Fruit fly (Drosophila melanogaster) whole organism, embryonic: ENCODE results near the gene CtBP.

Source experiments
- Atf3 ChIP-seq: fragments of 200-800 bp; sonication (Bioruptor generic); optimal IDR thresholded peaks from 3 replicates; lab custom pipeline; 2016; ENCODE audit warnings: missing biosample characterization, missing genetic modification characterization
- Atf6 ChIP-seq: fragments of 200-800 bp; sonication (Bioruptor generic); IDR thresholded peaks from 2 replicates; pipeline ENCODE4 v1.3.6; 2022; ENCODE audit warnings: missing biosample characterization, missing genetic modification characterization
- CG1024 ChIP-seq: fragments of 200-800 bp; sonication (Bioruptor generic); IDR thresholded peaks from 2 replicates; pipeline ENCODE4 v1.3.6; 2022; ENCODE audit warnings: missing biosample characterization, missing genetic modification characterization
- CG10321 ChIP-seq: fragments of 200-800 bp; sonication (Bioruptor generic); IDR thresholded peaks from 2 replicates; pipeline ENCODE4 v1.3.6; 2022; ENCODE audit warnings: missing biosample characterization, missing genetic modification characterization
- CG10565 ChIP-seq: fragments of 200-800 bp; sonication (Bioruptor generic); optimal IDR thresholded peaks from 3 replicates; lab custom pipeline; 2016; ENCODE audit warnings: missing biosample characterization, mild to moderate bottlenecking, missing genetic modification characterization
- CG11093 ChIP-seq: fragments of 200-800 bp; sonication (Bioruptor generic); IDR thresholded peaks from 3 replicates; pipeline ENCODE4 v1.3.6; 2022; ENCODE audit warnings: missing biosample characterization, missing genetic modification characterization
- CG11723 ChIP-seq: fragments of 200-800 bp; sonication (Bioruptor generic); optimal IDR thresholded peaks from 2 replicates; lab custom pipeline; 2017; ENCODE audit warnings: missing biosample characterization, mild to moderate bottlenecking, missing genetic modification characterization
- CG13287 ChIP-seq: fragments of 200-800 bp; sonication (Bioruptor generic); IDR thresholded peaks from 2 replicates; pipeline ENCODE4 v1.3.6; 2022; ENCODE audit warnings: missing biosample characterization, missing genetic modification characterization; ENCODE audit not compliant: partially characterized antibody
- CG13296 ChIP-seq: fragments of 200-800 bp; sonication (Bioruptor generic); optimal IDR thresholded peaks from 3 replicates; lab custom pipeline; 2018; ENCODE audit warnings: missing biosample characterization, mild to moderate bottlenecking, missing genetic modification characterization
- CG13624 ChIP-seq: fragments of 200-800 bp; sonication (Bioruptor generic); optimal IDR thresholded peaks from 2 replicates; lab custom pipeline; 2016; ENCODE audit warnings: missing biosample characterization, missing genetic modification characterization
- CG14667 ChIP-seq: fragments of 200-800 bp; sonication (Bioruptor generic); IDR thresholded peaks from 2 replicates; pipeline ENCODE4 v1.3.6; 2022; ENCODE audit warnings: missing biosample characterization, missing genetic modification characterization
- CG14860 ChIP-seq: fragments of 200-800 bp; sonication (Bioruptor generic); IDR thresholded peaks from 3 replicates; pipeline ENCODE4 v1.3.6; 2022; ENCODE audit warnings: missing biosample characterization, missing genetic modification characterization; ENCODE audit not compliant: partially characterized antibody
- CG14965 ChIP-seq: fragments of 200-800 bp; sonication (Bioruptor generic); optimal IDR thresholded peaks from 2 replicates; lab custom pipeline; 2016; ENCODE audit warnings: missing biosample characterization, missing genetic modification characterization, borderline replicate concordance
- CG16779 ChIP-seq: fragments of 200-800 bp; sonication (Bioruptor generic); IDR thresholded peaks from 2 replicates; pipeline ENCODE4 v1.3.6; 2022; ENCODE audit warnings: missing biosample characterization, missing genetic modification characterization
- CG17186 ChIP-seq: fragments of 200-800 bp; sonication (Bioruptor generic); optimal IDR thresholded peaks from 3 replicates; lab custom pipeline; 2017; ENCODE audit warnings: missing biosample characterization, missing genetic modification reagents, missing genetic modification characterization
- CG17912 ChIP-seq: fragments of 200-800 bp; sonication (Bioruptor generic); optimal IDR thresholded peaks from 2 replicates; lab custom pipeline; 2018; ENCODE audit warnings: missing biosample characterization, mild to moderate bottlenecking, missing genetic modification characterization
- CG2202 ChIP-seq: fragments of 200-800 bp; sonication (Bioruptor generic); optimal IDR thresholded peaks from 2 replicates; lab custom pipeline; 2018; ENCODE audit warnings: missing biosample characterization, mild to moderate bottlenecking, missing genetic modification characterization
- CG42726 ChIP-seq: fragments of 200-800 bp; sonication (Bioruptor generic); IDR thresholded peaks from 2 replicates; pipeline ENCODE4 v1.3.6; 2022; ENCODE audit warnings: missing biosample characterization, missing genetic modification characterization; ENCODE audit not compliant: partially characterized antibody
- CG4360 ChIP-seq: fragments of 200-800 bp; sonication (Bioruptor generic); IDR thresholded peaks from 2 replicates; pipeline ENCODE4 v1.3.6; 2022; ENCODE audit warnings: missing biosample characterization, missing genetic modification characterization
- CG4730 ChIP-seq: fragments of 200-800 bp; sonication (Bioruptor generic); IDR thresholded peaks from 2 replicates; pipeline ENCODE4 v1.3.6; 2022; ENCODE audit warnings: missing biosample characterization, missing genetic modification characterization
- CG6254 ChIP-seq: fragments of 200-800 bp; sonication (Bioruptor generic); optimal IDR thresholded peaks from 3 replicates; lab custom pipeline; 2017; ENCODE audit warnings: mild to moderate bottlenecking, missing biosample characterization, missing genetic modification reagents, missing genetic modification characterization
- CHES-1-like ChIP-seq: fragments of 200-800 bp; sonication (Bioruptor generic); optimal IDR thresholded peaks from 2 replicates; lab custom pipeline; 2016; ENCODE audit warnings: missing biosample characterization, missing genetic modification characterization
- Camta ChIP-seq: fragments of 200-800 bp; sonication (Bioruptor generic); optimal IDR thresholded peaks from 2 replicates; lab custom pipeline; 2016; ENCODE audit warnings: missing biosample characterization, missing genetic modification characterization
- Chrac-16 ChIP-seq: fragments of 200-800 bp; sonication (Bioruptor generic); optimal IDR thresholded peaks from 3 replicates; lab custom pipeline; 2016; ENCODE audit warnings: missing biosample characterization, missing genetic modification characterization
- Dp ChIP-seq: fragments of 200-800 bp; sonication (Bioruptor generic); optimal IDR thresholded peaks from 2 replicates; lab custom pipeline; 2018; ENCODE audit warnings: missing biosample characterization, mild to moderate bottlenecking, missing genetic modification characterization, moderate library complexity
- Dref ChIP-seq: fragments of 200-800 bp; sonication (Bioruptor generic); IDR thresholded peaks from 2 replicates; pipeline ENCODE4 v1.3.6; 2022; ENCODE audit warnings: missing biosample characterization, missing genetic modification characterization
- Drgx ChIP-seq: fragments of 200-800 bp; sonication (Bioruptor generic); IDR thresholded peaks from 2 replicates; pipeline ENCODE4 v1.3.6; 2022; ENCODE audit warnings: missing biosample characterization, missing genetic modification characterization
- Eip74EF ChIP-seq, 2 experiments: fragments of 200-800 bp in 1 of 2; fragments of >200 bp in 1 of 2; sonication (Bioruptor generic) in 1 of 2; optimal IDR thresholded peaks; 2 replicates each; lab custom pipeline; 2017 to 2019; ENCODE audit warnings: missing biosample characterization in 2 of 2, missing genetic modification characterization in 2 of 2, mild to moderate bottlenecking in 1 of 2, moderate library complexity in 1 of 2
- Gsc ChIP-seq: fragments of 200-800 bp; sonication (Bioruptor generic); IDR thresholded peaks from 2 replicates; pipeline ENCODE4 v1.3.6; 2022; ENCODE audit warnings: missing biosample characterization, missing genetic modification characterization
- H15 ChIP-seq: fragments of 200-800 bp; sonication (Bioruptor generic); IDR thresholded peaks from 3 replicates; pipeline ENCODE4 v1.3.6; 2022; ENCODE audit warnings: missing biosample characterization, missing genetic modification characterization
- H2.0 ChIP-seq: fragments of 200-800 bp; sonication (Bioruptor generic); IDR thresholded peaks from 2 replicates; pipeline ENCODE4 v1.3.6; 2022; ENCODE audit warnings: missing biosample characterization, missing genetic modification characterization
- Mrtf ChIP-seq: fragments of 200-800 bp; sonication (Bioruptor generic); IDR thresholded peaks from 3 replicates; pipeline ENCODE4 v1.3.6; 2022; ENCODE audit warnings: missing biosample characterization, missing genetic modification characterization
- Myb ChIP-seq: fragments of 200-800 bp; sonication (Bioruptor generic); optimal IDR thresholded peaks from 2 replicates; lab custom pipeline; 2016; ENCODE audit warnings: missing biosample characterization, missing genetic modification characterization
- NC2β ChIP-seq: fragments of 200-800 bp; sonication (Bioruptor generic); optimal IDR thresholded peaks from 2 replicates; lab custom pipeline; 2016; ENCODE audit warnings: missing biosample characterization, missing genetic modification characterization
- Neu2 ChIP-seq: fragments of 200-800 bp; sonication (Bioruptor generic); optimal IDR thresholded peaks from 3 replicates; lab custom pipeline; 2016; ENCODE audit warnings: missing biosample characterization, missing genetic modification characterization, borderline replicate concordance
- Ssrp ChIP-seq: fragments of 200-800 bp; sonication (Bioruptor generic); optimal IDR thresholded peaks from 2 replicates; lab custom pipeline; 2018; ENCODE audit warnings: missing biosample characterization, mild to moderate bottlenecking, missing genetic modification characterization, moderate library complexity
- ac ChIP-seq: fragments of 200-800 bp; sonication (Bioruptor generic); optimal IDR thresholded peaks from 3 replicates; lab custom pipeline; 2017; ENCODE audit warnings: missing biosample characterization, mild to moderate bottlenecking, missing genetic modification characterization
- caup ChIP-seq: fragments of 200-800 bp; sonication (Bioruptor generic); optimal IDR thresholded peaks from 3 replicates; lab custom pipeline; 2017; ENCODE audit warnings: missing biosample characterization, mild to moderate bottlenecking, missing genetic modification characterization, moderate library complexity; ENCODE audit not compliant: severe bottlenecking
- ci ChIP-seq: fragments of 200-800 bp; sonication (Bioruptor generic); IDR thresholded peaks from 3 replicates; pipeline ENCODE4 v1.3.6; 2022; ENCODE audit warnings: missing biosample characterization, missing genetic modification characterization
- dmrt99B ChIP-seq: fragments of 200-800 bp; sonication (Bioruptor generic); optimal IDR thresholded peaks from 2 replicates; lab custom pipeline; 2018; ENCODE audit warnings: missing biosample characterization, mild to moderate bottlenecking, missing genetic modification characterization, moderate library complexity
- gcm ChIP-seq: fragments of 200-800 bp; sonication (Bioruptor generic); optimal IDR thresholded peaks from 2 replicates; lab custom pipeline; 2019; ENCODE audit warnings: missing biosample characterization, mild to moderate bottlenecking, missing genetic modification characterization, moderate library complexity
- gfzf ChIP-seq: fragments of 200-800 bp; sonication (Bioruptor generic); optimal IDR thresholded peaks from 2 replicates; lab custom pipeline; 2016; ENCODE audit warnings: missing biosample characterization, mild to moderate bottlenecking, missing genetic modification characterization, moderate library complexity
- lilli ChIP-seq: fragments of 200-800 bp; sonication (Bioruptor generic); optimal IDR thresholded peaks from 3 replicates; lab custom pipeline; 2016; ENCODE audit warnings: missing biosample characterization, missing genetic modification characterization
- psq ChIP-seq: fragments of 200-800 bp; sonication (Bioruptor generic); optimal IDR thresholded peaks from 2 replicates; lab custom pipeline; 2017; ENCODE audit warnings: missing biosample characterization, missing genetic modification characterization
- pzg ChIP-seq: fragments of 200-800 bp; sonication (Bioruptor generic); optimal IDR thresholded peaks from 3 replicates; lab custom pipeline; 2018; ENCODE audit warnings: missing biosample characterization, mild to moderate bottlenecking, missing genetic modification characterization, moderate library complexity
- sens ChIP-seq: fragments of 200-800 bp; sonication (Bioruptor generic); peaks from one replicate; lab custom pipeline; 2016; ENCODE audit warnings: missing biosample characterization, missing genetic modification characterization
- sima ChIP-seq: fragments of 200-800 bp; sonication (Bioruptor generic); optimal IDR thresholded peaks from 2 replicates; lab custom pipeline; 2016; ENCODE audit warnings: missing biosample characterization, missing genetic modification characterization
- slbo ChIP-seq: fragments of 200-800 bp; sonication (Bioruptor generic); IDR thresholded peaks from 2 replicates; pipeline ENCODE4 v1.3.6; 2022; ENCODE audit warnings: missing biosample characterization, missing genetic modification characterization
- unpg ChIP-seq: fragments of 200-800 bp; sonication (Bioruptor generic); optimal IDR thresholded peaks from 3 replicates; lab custom pipeline; 2018; ENCODE audit warnings: missing biosample characterization, mild to moderate bottlenecking, missing genetic modification characterization, moderate library complexity
- vfl ChIP-seq: fragments of 200-800 bp; sonication (Bioruptor generic); optimal IDR thresholded peaks from 2 replicates; lab custom pipeline; 2016; ENCODE audit warnings: missing biosample characterization, missing genetic modification characterization
- wor ChIP-seq: fragments of 200-800 bp; sonication (Bioruptor generic); IDR thresholded peaks from 2 replicates; pipeline ENCODE4 v1.3.6; 2022; ENCODE audit warnings: missing biosample characterization, missing genetic modification characterization

The CtBP gene

DNA sequence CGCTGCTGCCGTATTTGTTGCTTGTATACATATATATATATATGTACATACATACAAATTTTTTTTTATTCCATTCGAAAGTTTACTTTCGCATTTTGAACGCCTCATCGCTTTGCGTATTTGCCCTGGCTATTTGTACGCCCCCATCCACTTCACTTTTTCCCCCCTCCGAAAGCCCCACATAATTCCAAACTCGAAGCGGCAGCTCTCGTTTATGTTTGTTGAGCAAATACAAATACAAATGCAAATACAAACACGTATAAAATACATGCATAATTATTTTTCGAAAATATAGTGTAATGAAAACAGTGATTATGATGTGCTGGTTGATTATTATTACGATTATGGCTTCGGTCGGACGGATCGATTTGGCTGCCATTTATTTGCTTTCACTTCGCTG is 56.6 kb downstream of the CtBP start (continued):
- peak; percentile 66 for TF ChIP-seq psq
- peak; percentile 81 for TF ChIP-seq CG1024 (GFP tag; lab: Robert Waterston, UW)
- TF ChIP-seq CG13287: no peak
- TF ChIP-seq CG4360 (GFP tag; lab: Robert Waterston, UW): peak; percentile 49; the same call in 1 of the 2 replicates
- peak; percentile 49 for TF ChIP-seq sima (GFP tag; lab: Kevin White, UChicago)
- peak; percentile 92 for TF ChIP-seq ci (GFP tag; lab: Robert Waterston, UW)
- peak; percentile 71 for TF ChIP-seq CG14965 (GFP tag; lab: Kevin White, UChicago)
- TF ChIP-seq gfzf (GFP tag; lab: Kevin White, UChicago): no peak
- TF ChIP-seq CG2202: peak; percentile 93
- TF ChIP-seq CG14860 (GFP tag; lab: Robert Waterston, UW): no peak
- no peak for TF ChIP-seq CG4730
- no peak for TF ChIP-seq CG14667 (GFP tag; lab: Robert Waterston, UW)
- TF ChIP-seq lilli (GFP tag; lab: Kevin White, UChicago): peak; percentile 35
- TF ChIP-seq CG16779: no peak
- TF ChIP-seq Chrac-16 (GFP tag; lab: Kevin White, UChicago): peak; percentile 56
- TF ChIP-seq CG6254: peak; percentile 85
- TF ChIP-seq sens (GFP tag; lab: Kevin White, UChicago): peak; percentile 98
- TF ChIP-seq CG13296 (GFP tag; lab: Kevin White, UChicago): peak; percentile 82
- TF ChIP-seq CG17912 (GFP tag; lab: Kevin White, UChicago): peak; percentile 89
- TF ChIP-seq CG11723 (GFP tag; lab: Kevin White, UChicago): peak; percentile 91
- peak; percentile 56; the same call in 1 of the 3 replicates for TF ChIP-seq H15
- peak; percentile 26 for TF ChIP-seq Myb (GFP tag; lab: Kevin White, UChicago)
- TF ChIP-seq dmrt99B (tag; lab: Kevin White, UChicago): peak; percentile 89
- TF ChIP-seq caup: peak; percentile 93
- peak; percentile 95 for TF ChIP-seq gcm (GFP tag; lab: Kevin White, UChicago)
- peak; percentile 87 for TF ChIP-seq CG17186 (GFP tag; lab: Kevin White, UChicago)
- TF ChIP-seq CG13624 (GFP tag; lab: Kevin White, UChicago): peak; percentile 44
- TF ChIP-seq Camta (GFP tag; lab: Kevin White, UChicago): peak; percentile 84
- TF ChIP-seq wor (GFP tag; lab: Robert Waterston, UW): no peak
- TF ChIP-seq CG10565: no peak
- TF ChIP-seq CHES-1-like (GFP tag; lab: Kevin White, UChicago): peak; percentile 60
- peak in 1 of 2 experiments; percentile 90 for TF ChIP-seq Eip74EF (GFP tag; optimal IDR thresholded peaks at IDR 0.05; lab: Kevin White, UChicago)
- no peak for TF ChIP-seq Gsc
- TF ChIP-seq Neu2 (GFP tag; lab: Kevin White, UChicago): no peak
- TF ChIP-seq unpg (GFP tag; lab: Kevin White, UChicago): peak; percentile 93
- no peak for TF ChIP-seq CG42726 (GFP tag; lab: Robert Waterston, UW)
- peak; percentile 44 for TF ChIP-seq Atf3
- no peak for TF ChIP-seq Dp (GFP tag; lab: Kevin White, UChicago)
- TF ChIP-seq Drgx (GFP tag; lab: Robert Waterston, UW): no peak
- no peak for TF ChIP-seq Dref (GFP tag; lab: Robert Waterston, UW)
- no peak for TF ChIP-seq pzg (GFP tag; lab: Kevin White, UChicago)
- no peak for TF ChIP-seq vfl (GFP tag; lab: Kevin White, UChicago)
- TF ChIP-seq H2.0: peak; percentile 53
- TF ChIP-seq CG10321 (GFP tag; lab: Robert Waterston, UW): 0 out of 2 replicates have a peak, but pooled peaks have one; percentile 28
- peak; percentile 36; the same call in 1 of the 2 replicates for TF ChIP-seq slbo (GFP tag; lab: Robert Waterston, UW)
- TF ChIP-seq CG11093 (GFP tag; lab: Robert Waterston, UW): peak; percentile 13; the same call in 1 of the 3 replicates
- TF ChIP-seq Atf6 (GFP tag; lab: Robert Waterston, UW): peak; percentile 58; the same call in 1 of the 2 replicates
- TF ChIP-seq ac: peak; percentile 87
- no peak for TF ChIP-seq Ssrp
- peak; percentile 88 for TF ChIP-seq NC2β
- TF ChIP-seq Mrtf (GFP tag; lab: Robert Waterston, UW): peak; percentile 75; the same call in 2 of the 3 replicates
